Fruit fly (Drosophila melanogaster): ENCODE measurements around the gene DIP-beta.

Gene DIP-beta

DNA sequence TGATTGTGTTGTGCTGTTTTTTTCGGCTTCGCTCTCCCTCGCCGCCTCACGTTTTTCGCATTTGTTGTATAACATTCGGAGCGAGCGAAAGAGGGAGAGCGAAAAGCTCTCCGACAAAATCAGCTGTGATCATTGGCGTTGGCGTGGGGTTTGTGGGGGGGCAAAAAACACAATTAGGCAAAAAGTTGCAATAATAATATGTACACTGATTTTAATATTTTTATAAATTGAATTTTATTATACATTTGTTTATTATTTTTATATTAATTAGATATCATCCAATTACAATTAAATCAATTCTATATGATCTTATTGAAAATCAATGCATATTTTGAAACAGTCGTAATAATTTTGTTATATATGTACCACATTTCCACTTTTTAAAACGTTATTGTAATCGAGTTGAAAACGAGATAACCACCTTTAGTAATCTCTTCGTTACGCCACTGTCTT lies 81.9 kb downstream of the DIP-beta start (continued):
- peak; percentile 40 for TF ChIP-seq Hr3 (GFP tag; optimal IDR thresholded peaks at IDR 0.05)
- TF ChIP-seq Mrtf (GFP tag; IDR thresholded peaks at IDR 0.05) = 0 out of 3 replicates have a peak, but pooled peaks have one; percentile 42
- TF ChIP-seq CG8388 (GFP tag; optimal IDR thresholded peaks at IDR 0.05) = peak; percentile 3
- peak; percentile 2 for TF ChIP-seq CG6854 (GFP tag; optimal IDR thresholded peaks at IDR 0.05)
- TF ChIP-seq Awh (GFP tag; IDR thresholded peaks at IDR 0.05) = no peak
- peak; percentile 40 for TF ChIP-seq CG2712 (tag; optimal IDR thresholded peaks at IDR 0.05)
- TF ChIP-seq CG11093 (GFP tag; IDR thresholded peaks at IDR 0.05) = no peak
- peak; percentile 57 for TF ChIP-seq PHDP (tag; optimal IDR thresholded peaks at IDR 0.05)
- TF ChIP-seq exex (tag; optimal IDR thresholded peaks at IDR 0.05) = no peak
- peak; percentile 30; the same call in 1 of the 2 replicates for TF ChIP-seq CG14014 (GFP tag; IDR thresholded peaks at IDR 0.05)
- TF ChIP-seq Xbp1 (GFP tag; optimal IDR thresholded peaks at IDR 0.05) = peak; percentile 28
- peak; percentile 24 for TF ChIP-seq Nf-YC (tag; optimal IDR thresholded peaks at IDR 0.05)
- peak; percentile 39 for TF ChIP-seq CG10209 (GFP tag; optimal IDR thresholded peaks at IDR 0.05)
- TF ChIP-seq CG13775 (GFP tag; optimal IDR thresholded peaks at IDR 0.05) = peak; percentile 19
- peak; percentile 43 for TF ChIP-seq CG18619 (GFP tag; optimal IDR thresholded peaks at IDR 0.05)
- TF ChIP-seq bowl (GFP tag; IDR thresholded peaks at IDR 0.05) = no peak
- no peak for TF ChIP-seq C15 (GFP tag; IDR thresholded peaks at IDR 0.05)
- peak; percentile 64 for TF ChIP-seq dmrt99B (tag; optimal IDR thresholded peaks at IDR 0.05)
- TF ChIP-seq bcd (GFP tag; optimal IDR thresholded peaks at IDR 0.05) = peak; percentile 37
- TF ChIP-seq pb (GFP tag; optimal IDR thresholded peaks at IDR 0.05) = no peak
- no peak for TF ChIP-seq Mes4 (GFP tag; optimal IDR thresholded peaks at IDR 0.05)
- no peak for TF ChIP-seq Scr (GFP tag; IDR thresholded peaks at IDR 0.05; ENCODE audit: partially characterized antibody)
- peak; percentile 41; the same call in 1 of the 2 replicates for TF ChIP-seq Xrp1 (GFP tag; IDR thresholded peaks at IDR 0.05)
- TF ChIP-seq cwo (GFP tag; optimal IDR thresholded peaks at IDR 0.05) = peak; percentile 49
- TF ChIP-seq tx (GFP tag; optimal IDR thresholded peaks at IDR 0.05) = no peak
- TF ChIP-seq peb (GFP tag; IDR thresholded peaks at IDR 0.05) = no peak
- TF ChIP-seq ERR (GFP tag; optimal IDR thresholded peaks at IDR 0.05) = no peak
- TF ChIP-seq Sox102F (GFP tag; optimal IDR thresholded peaks at IDR 0.05) = peak; percentile 47
- no peak for TF ChIP-seq CkIIα-i1 (GFP tag; IDR thresholded peaks at IDR 0.05)
- peak; percentile 3 for TF ChIP-seq tap (tag; optimal IDR thresholded peaks at IDR 0.05)
- TF ChIP-seq Nf-YA (GFP tag; IDR thresholded peaks at IDR 0.05) = no peak
- TF ChIP-seq prd (optimal IDR thresholded peaks at IDR 0.05) = no peak
- TF ChIP-seq prd (GFP tag; IDR thresholded peaks at IDR 0.05) = 0 out of 3 replicates have a peak, but pooled peaks have one; percentile 37
- no peak for TF ChIP-seq CG2202 (tag; optimal IDR thresholded peaks at IDR 0.05)
- 0 out of 2 replicates have a peak, but pooled peaks have one; percentile 12 for TF ChIP-seq ranshi (GFP tag; IDR thresholded peaks at IDR 0.05)
- peak; percentile 42 for TF ChIP-seq nmo (GFP tag; optimal IDR thresholded peaks at IDR 0.05)
- TF ChIP-seq CG3065 (GFP tag; optimal IDR thresholded peaks at IDR 0.05) = no peak
- peak; percentile 19 for TF ChIP-seq CG10267 (tag; optimal IDR thresholded peaks at IDR 0.05)
- TF ChIP-seq CG3281 (GFP tag; optimal IDR thresholded peaks at IDR 0.05) = peak; percentile 61
- TF ChIP-seq insv (GFP tag; optimal IDR thresholded peaks at IDR 0.05) = no peak
- no peak for TF ChIP-seq CG3838 (GFP tag; optimal IDR thresholded peaks at IDR 0.05)
- TF ChIP-seq Trl (optimal IDR thresholded peaks at IDR 0.05) = peak; percentile 20 to 48
- TF ChIP-seq Trl (GFP tag; optimal IDR thresholded peaks at IDR 0.05) = no peak
- no peak for TF ChIP-seq pita (GFP tag; optimal IDR thresholded peaks at IDR 0.05)
- TF ChIP-seq Ets97D (GFP tag; optimal IDR thresholded peaks at IDR 0.05) = no peak
- no peak for TF ChIP-seq ro (GFP tag; IDR thresholded peaks at IDR 0.05)
- TF ChIP-seq crol (GFP tag; IDR thresholded peaks at IDR 0.05) = peak; percentile 27; the same call in 1 of the 2 replicates
- peak; percentile 34 for TF ChIP-seq CG15514 (GFP tag; optimal IDR thresholded peaks at IDR 0.05)
- peak; percentile 52 for TF ChIP-seq Hand (GFP tag; optimal IDR thresholded peaks at IDR 0.05)
- TF ChIP-seq CG9817 (tag; optimal IDR thresholded peaks at IDR 0.05) = peak; percentile 13
- peak; percentile 75 for TF ChIP-seq gem (tag; optimal IDR thresholded peaks at IDR 0.05)

All from whole organism, embryonic.